Fruit fly (Drosophila melanogaster): ENCODE measurements around the gene wntD.

The wntD gene

dm6 chr3R:13304512-13305069, 11.6 kb upstream of the wntD start:
- TF ChIP-seq sim (GFP tag; IDR thresholded peaks at IDR 0.05): no peak
- TF ChIP-seq CG13287 (GFP tag; IDR thresholded peaks at IDR 0.05; ENCODE audit: partially characterized antibody): peak; percentile 40; the same call in 1 of the 2 replicates
- no peak for TF ChIP-seq Sin3A (optimal IDR thresholded peaks at IDR 0.05)
- TF ChIP-seq Trl (optimal IDR thresholded peaks at IDR 0.05): peak; percentile 22 to 25
- TF ChIP-seq Trl (GFP tag; optimal IDR thresholded peaks at IDR 0.05): no peak
- no peak for TF ChIP-seq sqz (GFP tag; optimal IDR thresholded peaks at IDR 0.05)
- TF ChIP-seq sna (GFP tag; IDR thresholded peaks at IDR 0.05; ENCODE audit: partially characterized antibody): 0 out of 2 replicates have a peak, but pooled peaks have one; percentile 24
- TF ChIP-seq Jarid2 (GFP tag; optimal IDR thresholded peaks at IDR 0.05): peak; percentile 36
- no peak for TF ChIP-seq B-H2 (GFP tag; optimal IDR thresholded peaks at IDR 0.05)
- peak; percentile 86 for TF ChIP-seq wek (GFP tag; optimal IDR thresholded peaks at IDR 0.05)
- TF ChIP-seq chinmo (GFP tag; IDR thresholded peaks at IDR 0.05; ENCODE audit: partially characterized antibody): 0 out of 4 replicates have a peak, but pooled peaks have one; percentile 33

dm6 chr3R:13303126-13303525, 10.1 kb upstream of the wntD start, which contains the start of gene CG43208:
CG43208 (plus strand) TSS chr3R:13303426.
- TF ChIP-seq CG11560 (tag; IDR thresholded peaks at IDR 0.05) (no peak), CG6254 (GFP tag; optimal IDR thresholded peaks at IDR 0.05) (no peak), cas (GFP tag; IDR thresholded peaks at IDR 0.05) (no peak), CG2889 (GFP tag; IDR thresholded peaks at IDR 0.05) (no peak), trh (GFP tag; optimal IDR thresholded peaks at IDR 0.05) (no peak), ap (GFP tag; IDR thresholded peaks at IDR 0.05) (no peak), CG6854 (GFP tag; optimal IDR thresholded peaks at IDR 0.05) (no peak)

dm6 chr3R:13302348-13302747, 9.3 kb upstream of the wntD start, which contains the start of gene CG32473:
CG32473 (plus strand) TSS chr3R:13302648.
- TF ChIP-seq sug (tag; optimal IDR thresholded peaks at IDR 0.05): peak; percentile 8
- TF ChIP-seq Bdp1 (GFP tag; optimal IDR thresholded peaks at IDR 0.05): no peak

DNA sequence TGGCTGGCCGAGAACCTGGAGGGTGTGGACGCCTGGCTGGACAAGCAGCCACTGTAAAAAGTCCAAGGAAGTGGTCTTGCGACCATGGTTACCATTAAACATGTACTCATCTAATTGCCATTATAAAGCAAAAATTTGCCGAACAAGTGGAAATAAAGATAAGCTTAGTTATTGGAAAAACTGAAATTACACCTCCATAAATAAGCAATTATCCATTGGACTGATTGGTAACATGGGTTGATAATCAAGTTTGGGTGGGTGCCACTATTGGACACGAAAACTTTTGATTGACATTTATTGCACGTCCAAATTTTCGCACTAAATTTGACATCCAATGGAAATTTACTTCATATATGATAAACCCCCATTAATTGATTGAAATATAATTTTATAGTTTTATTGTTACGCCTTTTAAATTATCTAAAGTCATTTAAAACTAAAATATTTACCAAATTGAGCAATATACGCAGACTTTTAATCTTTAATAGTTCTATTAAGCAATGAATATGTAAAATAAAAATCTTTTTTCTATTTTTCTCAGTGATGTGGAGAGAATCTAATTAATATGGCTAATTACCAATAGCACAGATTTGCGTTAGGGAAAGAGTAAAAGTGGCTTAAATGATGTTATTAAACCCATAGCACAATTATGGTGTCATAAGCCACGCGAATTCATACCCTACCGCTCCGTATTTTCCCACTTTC, 5.3 kb upstream of the wntD start, which contains the start of gene CG8774:
Gene CG8774 (plus strand): TSS at position 655 of the 705 bp plus-strand sequence.
- TF ChIP-seq unpg (GFP tag; optimal IDR thresholded peaks at IDR 0.05) (no peak), HmgD (GFP tag; optimal IDR thresholded peaks at IDR 0.05) (no peak), fru (optimal IDR thresholded peaks at IDR 0.05) (no peak), CG16779 (GFP tag; IDR thresholded peaks at IDR 0.05) (no peak), exex (tag; optimal IDR thresholded peaks at IDR 0.05) (peak; percentile 69), sna (GFP tag; IDR thresholded peaks at IDR 0.05; ENCODE audit: partially characterized antibody) (no peak), Sox100B (GFP tag; optimal IDR thresholded peaks at IDR 0.05) (no peak), chinmo (GFP tag; IDR thresholded peaks at IDR 0.05; ENCODE audit: partially characterized antibody) (no peak), ase (GFP tag; IDR thresholded peaks at IDR 0.05) (no peak), Ets65A (GFP tag) (peak; percentile 57), Dip3 (GFP tag; optimal IDR thresholded peaks at IDR 0.05) (no peak), CG12391 (tag; optimal IDR thresholded peaks at IDR 0.05) (no peak), sug (tag; optimal IDR thresholded peaks at IDR 0.05) (peak; percentile 55), Hand (GFP tag; optimal IDR thresholded peaks at IDR 0.05) (no peak), disco-r (GFP tag; optimal IDR thresholded peaks at IDR 0.05) (no peak), Optix (GFP tag; IDR thresholded peaks at IDR 0.05) (no peak), CG13287 (GFP tag; IDR thresholded peaks at IDR 0.05; ENCODE audit: partially characterized antibody) (no peak), CG4730 (GFP tag; IDR thresholded peaks at IDR 0.05) (no peak), Med (GFP tag) (no peak), CG42726 (GFP tag; IDR thresholded peaks at IDR 0.05; ENCODE audit: partially characterized antibody) (no peak), Pdp1 (GFP tag; optimal IDR thresholded peaks at IDR 0.05) (no peak), CG11504 (tag; optimal IDR thresholded peaks at IDR 0.05) (no peak), Hmr (GFP tag; optimal IDR thresholded peaks at IDR 0.05) (no peak), CG17568 (GFP tag; optimal IDR thresholded peaks at IDR 0.05) (no peak), CG10209 (GFP tag; optimal IDR thresholded peaks at IDR 0.05) (no peak), CG2678 (tag; optimal IDR thresholded peaks at IDR 0.05) (peak; percentile 30), dm (GFP tag; optimal IDR thresholded peaks at IDR 0.05) (no peak), CG4854 (GFP tag; optimal IDR thresholded peaks at IDR 0.05) (no peak)
